Worm (Caenorhabditis elegans): ENCODE data around the gene clec-28.

The clec-28 gene

ce11 chrV:16865404-16865803 lies at the start of gene clec-28:
Gene clec-28, plus strand, starts transcription at chrV:16865704.
- TF ChIP-seq sma-9 (GFP tag; optimal IDR thresholded peaks at IDR 0.05) = no peak
- TF ChIP-seq sma-9 (tag; optimal IDR thresholded peaks at IDR 0.05) = no peak
- no peak for TF ChIP-seq nhr-237 (tag; optimal IDR thresholded peaks at IDR 0.05)
- no peak for TF ChIP-seq egl-27 (tag; optimal IDR thresholded peaks at IDR 0.05)
- TF ChIP-seq C34F6.9 (tag; optimal IDR thresholded peaks at IDR 0.05) = no peak
- TF ChIP-seq crh-2 (tag; optimal IDR thresholded peaks at IDR 0.05) = no peak

ce11 chrV:16816707-16817106 lies 48.8 kb upstream of the clec-28 start:
- TF ChIP-seq fos-1 (tag; optimal IDR thresholded peaks at IDR 0.05) (peak; percentile 42), gmeb-1 (tag; optimal IDR thresholded peaks at IDR 0.05) (peak; percentile 45), F13H6.1 (tag; optimal IDR thresholded peaks at IDR 0.05) (no peak), sma-9 (GFP tag; optimal IDR thresholded peaks at IDR 0.05) (peak; percentile 29), sma-9 (tag; optimal IDR thresholded peaks at IDR 0.05) (no peak), C34F6.9 (tag; optimal IDR thresholded peaks at IDR 0.05) (no peak)

- TF ChIP-seq unc-55 (GFP tag; optimal IDR thresholded peaks at IDR 0.05) (peak; percentile 39), Y55F3AM.14 (GFP tag; optimal IDR thresholded peaks at IDR 0.05) (no peak)
These were observed 44.2 kb upstream of the clec-28 start, which contains the start of gene T20B3.14 for ce11 chrV:16821270-16821737. Gene T20B3.14, minus strand, starts transcription at chrV:16821320.

- TF ChIP-seq lsy-2 (tag; optimal IDR thresholded peaks at IDR 0.05) = no peak
- TF ChIP-seq ceh-82 (tag; optimal IDR thresholded peaks at IDR 0.05) = no peak
- no peak for TF ChIP-seq elt-1 (tag; optimal IDR thresholded peaks at IDR 0.05)
- no peak for TF ChIP-seq lin-11 (tag; optimal IDR thresholded peaks at IDR 0.05)
- no peak for TF ChIP-seq egl-27 (tag; optimal IDR thresholded peaks at IDR 0.05)
- no peak for TF ChIP-seq ama-1 (optimal IDR thresholded peaks at IDR 0.05)
- TF ChIP-seq nhr-21 (tag; optimal IDR thresholded peaks at IDR 0.05) = no peak
- no peak for TF ChIP-seq elt-3 (tag; optimal IDR thresholded peaks at IDR 0.05)
- TF ChIP-seq F13H6.1 (tag; optimal IDR thresholded peaks at IDR 0.05) = no peak
- no peak for TF ChIP-seq ZK546.5 (tag; optimal IDR thresholded peaks at IDR 0.05)
- no peak for TF ChIP-seq nhr-23 (tag; optimal IDR thresholded peaks at IDR 0.05)
- TF ChIP-seq nhr-25 (tag; optimal IDR thresholded peaks at IDR 0.05) = no peak
- TF ChIP-seq ztf-4 (tag; optimal IDR thresholded peaks at IDR 0.05) = no peak
- no peak for TF ChIP-seq nhr-11 (tag; optimal IDR thresholded peaks at IDR 0.05)
- no peak for TF ChIP-seq nhr-6 (tag; optimal IDR thresholded peaks at IDR 0.05)
- no peak for TF ChIP-seq C34F6.9 (tag; optimal IDR thresholded peaks at IDR 0.05)
These were observed 38.0 kb upstream of the clec-28 start, which contains the start of gene srh-216 for ce11 chrV:16827485-16827884. Gene srh-216, minus strand, starts transcription at chrV:16827585.

ce11 chrV:16829396-16829795 lies 36.1 kb upstream of the clec-28 start, which contains the start of gene srh-214:
Gene srh-214, minus strand, starts transcription at chrV:16829755.
- TF ChIP-seq nhr-21 (tag; optimal IDR thresholded peaks at IDR 0.05) (no peak), sem-4 (tag; optimal IDR thresholded peaks at IDR 0.05) (no peak), elt-3 (tag; optimal IDR thresholded peaks at IDR 0.05) (no peak), nhr-237 (tag; optimal IDR thresholded peaks at IDR 0.05) (no peak), F13H6.1 (tag; optimal IDR thresholded peaks at IDR 0.05) (no peak), dmd-4 (tag; optimal IDR thresholded peaks at IDR 0.05) (no peak), C34F6.9 (tag; optimal IDR thresholded peaks at IDR 0.05) (no peak), ama-1 (optimal IDR thresholded peaks at IDR 0.05) (no peak), gmeb-1 (tag; optimal IDR thresholded peaks at IDR 0.05) (no peak), lsy-2 (tag; optimal IDR thresholded peaks at IDR 0.05) (no peak), skn-1 (tag; optimal IDR thresholded peaks at IDR 0.05) (no peak), zag-1 (tag; optimal IDR thresholded peaks at IDR 0.05) (no peak), egl-27 (tag; optimal IDR thresholded peaks at IDR 0.05) (no peak), lin-39 (tag; optimal IDR thresholded peaks at IDR 0.05) (no peak), peb-1 (tag; optimal IDR thresholded peaks at IDR 0.05) (no peak), ztf-11 (tag; optimal IDR thresholded peaks at IDR 0.05) (no peak)

- TF ChIP-seq nhr-11 (tag; optimal IDR thresholded peaks at IDR 0.05) (no peak), ztf-1 (GFP tag; conservative IDR thresholded peaks at IDR 0.05) (no peak), unc-62 (GFP tag; optimal IDR thresholded peaks at IDR 0.05) (no peak), ZK546.5 (tag; optimal IDR thresholded peaks at IDR 0.05) (no peak), unc-55 (GFP tag; optimal IDR thresholded peaks at IDR 0.05) (no peak), R02D3.7 (tag; optimal IDR thresholded peaks at IDR 0.05) (no peak), ceh-16 (tag; optimal IDR thresholded peaks at IDR 0.05) (no peak), C34F6.9 (tag; optimal IDR thresholded peaks at IDR 0.05) (no peak), blmp-1 (tag; optimal IDR thresholded peaks at IDR 0.05; ENCODE audit: insufficient read depth) (no peak), mbf-1 (tag; optimal IDR thresholded peaks at IDR 0.05) (no peak), sem-4 (tag; optimal IDR thresholded peaks at IDR 0.05) (no peak), nhr-237 (tag; optimal IDR thresholded peaks at IDR 0.05) (no peak)
These were observed 34.2 kb upstream of the clec-28 start for ce11 chrV:16831310-16831709.
